Worm (Caenorhabditis elegans): Measurements from ENCODE around the gene unc-83.

Gene unc-83

ce11 chrV:6495353-6495752 is 30.5 kb downstream of the unc-83 start:
- TF ChIP-seq D1046.2 (GFP tag; IDR thresholded peaks at IDR 0.05) (no peak), dmd-8 (GFP tag; IDR thresholded peaks at IDR 0.05) (no peak), daf-8 (GFP tag; IDR thresholded peaks at IDR 0.05) (no peak), pha-4 (GFP tag; IDR thresholded peaks at IDR 0.05) (no peak), pha-4 (tag; optimal IDR thresholded peaks at IDR 0.05) (no peak), nhr-76 (tag; optimal IDR thresholded peaks at IDR 0.05) (no peak), cey-2 (tag; optimal IDR thresholded peaks at IDR 0.05; ENCODE audit: borderline replicate concordance, insufficient read depth) (no peak), sdz-12 (GFP tag; optimal IDR thresholded peaks at IDR 0.05) (no peak), rbr-2 (tag; optimal IDR thresholded peaks at IDR 0.05) (no peak), arid-1 (GFP tag; conservative IDR thresholded peaks at IDR 0.05) (no peak), ceh-44 (GFP tag; IDR thresholded peaks at IDR 0.05) (no peak), egl-27 (tag; optimal IDR thresholded peaks at IDR 0.05) (no peak), mep-1 (tag; optimal IDR thresholded peaks at IDR 0.05) (no peak), nhr-28 (tag; optimal IDR thresholded peaks at IDR 0.05) (peak; percentile 7), daf-16 (GFP tag; optimal IDR thresholded peaks at IDR 0.05) (no peak), daf-16 (tag; optimal IDR thresholded peaks at IDR 0.05) (peak; percentile 8), hlh-30 (tag; optimal IDR thresholded peaks at IDR 0.05; ENCODE audit: insufficient read depth) (no peak), daf-19 (GFP tag; conservative IDR thresholded peaks at IDR 0.05) (no peak), hlh-11 (tag; optimal IDR thresholded peaks at IDR 0.05) (peak; percentile 2), aha-1 (tag) (no peak)

ce11 chrV:6496611-6497158 is 31.8 kb downstream of the unc-83 start, which contains the start of gene dgtr-1:
TSS of gene dgtr-1 (plus strand) at chrV:6497108.
- TF ChIP-seq nhr-11 (tag; optimal IDR thresholded peaks at IDR 0.05) (no peak), jun-1 (tag; optimal IDR thresholded peaks at IDR 0.05) (no peak), spr-3 (GFP tag; optimal IDR thresholded peaks at IDR 0.05) (no peak), snpc-1.2 (GFP tag; IDR thresholded peaks at IDR 0.05) (0 out of 2 replicates have a peak, but pooled peaks have one; percentile 22), lsy-2 (tag; optimal IDR thresholded peaks at IDR 0.05) (peak in 1 of 2 experiments; percentile 51), unc-130 (GFP tag; optimal IDR thresholded peaks at IDR 0.05) (no peak), daf-8 (GFP tag; IDR thresholded peaks at IDR 0.05) (no peak), vab-7 (GFP tag; IDR thresholded peaks at IDR 0.05) (no peak), nhr-28 (tag; optimal IDR thresholded peaks at IDR 0.05) (no peak), T26A8.4 (GFP tag; IDR thresholded peaks at IDR 0.05) (no peak), F26F4.8 (GFP tag; conservative IDR thresholded peaks at IDR 0.05) (no peak), aha-1 (tag) (no peak)

DNA sequence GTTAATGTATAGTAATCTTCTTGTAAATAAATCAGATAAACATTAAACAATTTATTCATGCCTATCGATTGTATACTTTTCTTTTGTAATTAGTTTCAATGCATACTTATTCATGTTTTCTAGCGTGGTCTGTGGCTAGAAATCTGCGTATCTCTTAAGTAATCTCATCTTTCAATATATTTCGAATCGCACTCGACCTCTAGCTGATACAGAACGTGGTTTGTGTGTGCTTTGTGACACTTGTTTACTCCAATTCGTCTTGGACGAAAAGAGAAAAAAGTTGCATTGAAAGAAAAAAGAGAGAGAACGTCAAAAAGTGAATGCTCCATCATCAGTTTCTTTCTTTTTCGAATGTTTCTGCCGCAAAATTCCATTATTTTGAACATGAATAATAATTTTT is 33.6 kb downstream of the unc-83 start:
- TF ChIP-seq zip-11 (GFP tag; IDR thresholded peaks at IDR 0.05) = no peak
- no peak for TF ChIP-seq unc-39 (tag; optimal IDR thresholded peaks at IDR 0.05)
- peak; percentile 74 for TF ChIP-seq nhr-28 (tag; optimal IDR thresholded peaks at IDR 0.05)
- TF ChIP-seq fos-1 (tag; optimal IDR thresholded peaks at IDR 0.05) = no peak
- no peak for TF ChIP-seq lin-38 (GFP tag; IDR thresholded peaks at IDR 0.05)
- TF ChIP-seq dmd-8 (GFP tag; IDR thresholded peaks at IDR 0.05) = no peak
- no peak for TF ChIP-seq ceh-82 (tag; optimal IDR thresholded peaks at IDR 0.05)
- TF ChIP-seq daf-16 (GFP tag; optimal IDR thresholded peaks at IDR 0.05) = no peak
- TF ChIP-seq daf-16 (tag; optimal IDR thresholded peaks at IDR 0.05) = peak; percentile 55
- TF ChIP-seq lsy-2 (tag; optimal IDR thresholded peaks at IDR 0.05) = no peak
- TF ChIP-seq skn-1 (tag; optimal IDR thresholded peaks at IDR 0.05) = no peak
- TF ChIP-seq hlh-30 (tag; optimal IDR thresholded peaks at IDR 0.05; ENCODE audit: insufficient read depth) = peak; percentile 6
- no peak for TF ChIP-seq nhr-76 (tag; optimal IDR thresholded peaks at IDR 0.05)
- no peak for TF ChIP-seq tag-97 (GFP tag; IDR thresholded peaks at IDR 0.05)
- TF ChIP-seq set-16 (GFP tag; IDR thresholded peaks at IDR 0.05) = no peak
- TF ChIP-seq nhr-41 (GFP tag; IDR thresholded peaks at IDR 0.05) = no peak
- TF ChIP-seq ceh-62 (tag; optimal IDR thresholded peaks at IDR 0.05) = no peak
- no peak for TF ChIP-seq spr-3 (GFP tag; optimal IDR thresholded peaks at IDR 0.05)
- TF ChIP-seq saeg-2 (GFP tag; IDR thresholded peaks at IDR 0.05) = no peak
- TF ChIP-seq D1046.2 (GFP tag; IDR thresholded peaks at IDR 0.05) = no peak
- TF ChIP-seq zfp-3 (GFP tag; conservative IDR thresholded peaks at IDR 0.05) = no peak
- no peak for TF ChIP-seq R02D3.7 (tag; optimal IDR thresholded peaks at IDR 0.05)
- TF ChIP-seq aha-1 (tag) = peak; percentile 92
- TF ChIP-seq fkh-10 (GFP tag; optimal IDR thresholded peaks at IDR 0.05) = peak; percentile 13
- TF ChIP-seq lin-13 (GFP tag; optimal IDR thresholded peaks at IDR 0.05) = no peak
- no peak for TF ChIP-seq lin-29 (GFP tag; IDR thresholded peaks at IDR 0.05)
- TF ChIP-seq nhr-48 (tag; optimal IDR thresholded peaks at IDR 0.05) = no peak
- no peak for TF ChIP-seq ceh-20 (GFP tag; IDR thresholded peaks at IDR 0.05)
- TF ChIP-seq ztf-7 (tag; optimal IDR thresholded peaks at IDR 0.05) = no peak
- TF ChIP-seq nhr-102 (tag; optimal IDR thresholded peaks at IDR 0.05) = no peak
